Worm (Caenorhabditis elegans) whole organism, L4 larva: ENCODE data around the gene K12G11.6.

ENCODE experiments used
- F10B5.3 ChIP-seq: sonication (generic microtip); optimal IDR thresholded peaks from 2 replicates; lab custom pipeline; 2016; ENCODE audit warnings: mild to moderate bottlenecking, missing genetic modification characterization, missing compliant biosample characterization
- F26F4.8 ChIP-seq: fragments of 200-800 bp; sonication (Bioruptor generic); conservative IDR thresholded peaks from 2 replicates; pipeline ENCODE4 v1.3.6; 2022; ENCODE audit warnings: missing genetic modification characterization, missing compliant biosample characterization
- F49E8.2 ChIP-seq: sonication (generic microtip); optimal IDR thresholded peaks from 2 replicates; lab custom pipeline; 2016; ENCODE audit warnings: missing compliant biosample characterization, mild to moderate bottlenecking, missing genetic modification characterization, borderline replicate concordance
- T20F7.1 ChIP-seq: fragments of 200-800 bp; sonication (Bioruptor generic); optimal IDR thresholded peaks from 2 replicates; lab custom pipeline; 2018; ENCODE audit warnings: mild to moderate bottlenecking, missing genetic modification characterization, missing compliant biosample characterization
- Y105C5A.15 ChIP-seq: fragments of 200-800 bp; sonication (Bioruptor generic); IDR thresholded peaks from 2 replicates; pipeline ENCODE4 v1.3.6; 2022; ENCODE audit warnings: missing genetic modification characterization, missing compliant biosample characterization
- Y75B8A.6 ChIP-seq: fragments of 200-800 bp; sonication (Bioruptor generic); IDR thresholded peaks from 2 replicates; pipeline ENCODE4 v1.3.6; 2022; ENCODE audit warnings: missing genetic modification reagents, missing genetic modification characterization, missing compliant biosample characterization
- ceh-20 ChIP-seq: fragments of 200-800 bp; sonication (Bioruptor generic); IDR thresholded peaks from 2 replicates; pipeline ENCODE4 v1.3.6; 2022; ENCODE audit warnings: missing genetic modification reagents, missing genetic modification characterization, missing compliant biosample characterization
- ceh-82 ChIP-seq: sonication (generic microtip); optimal IDR thresholded peaks from 2 replicates; lab custom pipeline; 2017; ENCODE audit warnings: missing biosample characterization, missing genetic modification characterization
- ctbp-1 ChIP-seq: fragments of 200-800 bp; sonication (Bioruptor generic); IDR thresholded peaks from 2 replicates; pipeline ENCODE4 v1.3.6; 2022; ENCODE audit warnings: missing genetic modification reagents, missing genetic modification characterization, missing compliant biosample characterization
- daf-16 ChIP-seq, 3 experiments: sonication (generic microtip); optimal IDR thresholded peaks; 2 replicates each; lab custom pipeline; 2016 to 2017; ENCODE audit warnings: missing genetic modification characterization in 3 of 3, missing genetic modification reagents in 3 of 3, mild to moderate bottlenecking in 2 of 3, missing compliant biosample characterization in 2 of 3, missing biosample characterization in 1 of 3, moderate library complexity in 1 of 3
- egl-27 ChIP-seq: sonication (generic microtip); optimal IDR thresholded peaks from 3 replicates; lab custom pipeline; 2017; ENCODE audit warnings: missing biosample characterization, missing genetic modification reagents, missing genetic modification characterization
- fos-1 ChIP-seq: fragments of 150-350 bp; optimal IDR thresholded peaks from 2 replicates; lab custom pipeline; 2014; ENCODE audit warnings: missing biosample characterization, missing genetic modification characterization
- hif-1 ChIP-seq, 2 experiments: sonication (generic microtip); optimal IDR thresholded peaks; 2 replicates each; lab custom pipeline; 2016 to 2017; ENCODE audit warnings: missing compliant biosample characterization in 2 of 2, missing genetic modification characterization in 2 of 2, missing genetic modification reagents in 2 of 2, missing genotype in 2 of 2, mild to moderate bottlenecking in 1 of 2
- hlh-11 ChIP-seq: fragments of 200-800 bp; sonication (Bioruptor generic); optimal IDR thresholded peaks from 2 replicates; lab custom pipeline; 2018; ENCODE audit warnings: mild to moderate bottlenecking, missing genetic modification characterization, missing compliant biosample characterization
- hlh-30 ChIP-seq: sonication (generic microtip); optimal IDR thresholded peaks from 2 replicates; lab custom pipeline; 2017; ENCODE audit warnings: antibody characterized with exemption, mild to moderate bottlenecking, missing genetic modification characterization, missing compliant biosample characterization; ENCODE audit not compliant: insufficient read depth
- hmg-1.1 ChIP-seq: fragments of 200-800 bp; sonication (Bioruptor generic); IDR thresholded peaks from 2 replicates; pipeline ENCODE4 v1.3.6; 2022; ENCODE audit warnings: missing genetic modification reagents, missing genetic modification characterization, missing compliant biosample characterization
- lin-13 ChIP-seq: fragments of 150-350 bp; optimal IDR thresholded peaks from 2 replicates; lab custom pipeline; 2014; ENCODE audit warnings: missing biosample characterization, missing genetic modification reagents, missing genetic modification characterization
- lin-15B ChIP-seq: fragments of 150-350 bp; sonication (generic microtip); optimal IDR thresholded peaks from 3 replicates; lab custom pipeline; 2014; ENCODE audit warnings: missing biosample characterization, missing genetic modification characterization
- lin-29 ChIP-seq: fragments of 200-800 bp; sonication (Bioruptor generic); IDR thresholded peaks from 2 replicates; pipeline ENCODE4 v1.3.6; 2022; ENCODE audit warnings: missing genetic modification reagents, missing genetic modification characterization, missing compliant biosample characterization
- lin-38 ChIP-seq: fragments of 200-800 bp; sonication (Bioruptor generic); IDR thresholded peaks from 2 replicates; pipeline ENCODE4 v1.3.6; 2022; ENCODE audit warnings: missing genetic modification reagents, missing genetic modification characterization, missing compliant biosample characterization
- lir-3 ChIP-seq: sonication (generic microtip); optimal IDR thresholded peaks from 2 replicates; lab custom pipeline; 2016; ENCODE audit warnings: mild to moderate bottlenecking, missing genetic modification characterization, missing compliant biosample characterization
- lsy-2 ChIP-seq, 2 experiments: fragments of 150-350 bp in 1 of 2; sonication (generic microtip) in 1 of 2; optimal IDR thresholded peaks; 2 replicates each; lab custom pipeline; 2014 to 2017; ENCODE audit warnings: missing biosample characterization in 2 of 2, missing genetic modification characterization in 2 of 2
- mdl-1 ChIP-seq, 2 experiments: fragments of 150-350 bp in 1 of 2; sonication (generic microtip) in 1 of 2; optimal IDR thresholded peaks; 2 replicates each; lab custom pipeline; 2014 to 2017; ENCODE audit warnings: missing biosample characterization in 2 of 2, missing genetic modification characterization in 2 of 2
- mdt-29 ChIP-seq: fragments of 200-800 bp; sonication (Bioruptor generic); IDR thresholded peaks from 2 replicates; pipeline ENCODE4 v1.3.6; 2022; ENCODE audit warnings: missing genetic modification reagents, missing genetic modification characterization, missing compliant biosample characterization
- mes-2 ChIP-seq: sonication (generic microtip); optimal IDR thresholded peaks from 2 replicates; lab custom pipeline; 2016; ENCODE audit warnings: missing genotype, mild to moderate bottlenecking, missing genetic modification characterization, missing compliant biosample characterization; ENCODE audit not compliant: poor library complexity, severe bottlenecking
- nhr-10 ChIP-seq: fragments of 150-350 bp; optimal IDR thresholded peaks from 2 replicates; lab custom pipeline; 2014; ENCODE audit warnings: missing biosample characterization, missing genetic modification characterization
- nhr-11 ChIP-seq: fragments of 150-350 bp; optimal IDR thresholded peaks from 2 replicates; lab custom pipeline; 2014; ENCODE audit warnings: missing biosample characterization, missing genetic modification characterization
- nhr-28 ChIP-seq: fragments of 150-350 bp; optimal IDR thresholded peaks from 2 replicates; lab custom pipeline; 2014; ENCODE audit warnings: missing biosample characterization, missing genetic modification characterization
- nhr-41 ChIP-seq: fragments of 200-800 bp; sonication (Bioruptor generic); IDR thresholded peaks from 2 replicates; pipeline ENCODE4 v1.3.6; 2022; ENCODE audit warnings: missing genetic modification reagents, missing genetic modification characterization, missing compliant biosample characterization
- nhr-6 ChIP-seq: fragments of 150-350 bp; optimal IDR thresholded peaks from 2 replicates; lab custom pipeline; 2014; ENCODE audit warnings: missing biosample characterization, missing genetic modification characterization
- nhr-76 ChIP-seq: fragments of 150-350 bp; optimal IDR thresholded peaks from 2 replicates; lab custom pipeline; 2014; ENCODE audit warnings: missing biosample characterization, missing genetic modification characterization
- pha-4 ChIP-seq, 2 experiments: fragments of 150-350 bp in 1 of 2; fragments of 200-800 bp in 1 of 2; sonication (Bioruptor generic) in 1 of 2; IDR thresholded peaks in 1 of 2; optimal IDR thresholded peaks in 1 of 2; 2 replicates each; pipeline versions ENCODE4 v1.3.6 to Lab custom; 2014 to 2022; ENCODE audit warnings: missing genetic modification characterization in 2 of 2, missing genetic modification reagents in 2 of 2, missing biosample characterization in 1 of 2, missing compliant biosample characterization in 1 of 2
- pqm-1 ChIP-seq: sonication (generic microtip); optimal IDR thresholded peaks from 2 replicates; lab custom pipeline; 2017; ENCODE audit warnings: missing biosample characterization, missing genetic modification characterization
- saeg-2 ChIP-seq: fragments of 200-800 bp; sonication (Bioruptor generic); IDR thresholded peaks from 2 replicates; pipeline ENCODE4 v1.3.6; 2022; ENCODE audit warnings: missing genetic modification reagents, missing genetic modification characterization, missing compliant biosample characterization
- set-16 ChIP-seq: fragments of 200-800 bp; sonication (Bioruptor generic); IDR thresholded peaks from 2 replicates; pipeline ENCODE4 v1.3.6; 2022; ENCODE audit warnings: missing genetic modification reagents, missing genetic modification characterization, missing compliant biosample characterization
- snpc-4 ChIP-seq: fragments of 150-350 bp; optimal IDR thresholded peaks from 2 replicates; lab custom pipeline; 2014; ENCODE audit warnings: missing biosample characterization, missing genetic modification characterization
- spr-1 ChIP-seq: sonication (generic microtip); optimal IDR thresholded peaks from 2 replicates; lab custom pipeline; 2016; ENCODE audit warnings: mild to moderate bottlenecking, missing genetic modification characterization, missing compliant biosample characterization
- spr-3 ChIP-seq: fragments of 200-800 bp; sonication (Bioruptor generic); optimal IDR thresholded peaks from 2 replicates; lab custom pipeline; 2018; ENCODE audit warnings: mild to moderate bottlenecking, missing genetic modification characterization, missing compliant biosample characterization
- unc-39 ChIP-seq: sonication (generic microtip); optimal IDR thresholded peaks from 2 replicates; lab custom pipeline; 2017; ENCODE audit warnings: missing biosample characterization, missing genetic modification characterization
- unc-62 ChIP-seq, 3 experiments: fragments of 150-350 bp in 1 of 3; sonication (generic microtip); optimal IDR thresholded peaks in 2 of 3; peaks in 1 of 3; 1 replicate in 1 of 3; 2 replicates in 2 of 3; lab custom pipeline; 2014 to 2017; ENCODE audit warnings: missing biosample characterization in 3 of 3, missing genetic modification characterization in 3 of 3, missing genetic modification reagents in 3 of 3, missing genotype in 1 of 3
- zag-1 ChIP-seq: fragments of 150-350 bp; optimal IDR thresholded peaks from 2 replicates; lab custom pipeline; 2014; ENCODE audit warnings: missing biosample characterization, missing genetic modification characterization
- zip-11 ChIP-seq: fragments of 200-800 bp; sonication (Bioruptor generic); IDR thresholded peaks from 2 replicates; pipeline ENCODE4 v1.3.6; 2022; ENCODE audit warnings: missing genetic modification characterization, missing compliant biosample characterization
- ztf-11 ChIP-seq: fragments of 150-350 bp; optimal IDR thresholded peaks from 2 replicates; lab custom pipeline; 2014; ENCODE audit warnings: missing biosample characterization, missing genetic modification characterization
- ztf-7 ChIP-seq: fragments of 150-350 bp; optimal IDR thresholded peaks from 2 replicates; lab custom pipeline; 2014; ENCODE audit warnings: missing biosample characterization, missing genetic modification characterization

K12G11.6 gene

ce11 chrV:11885939-11886338 lies 8.2 kb upstream of the K12G11.6 start (continued):
- no peak for TF ChIP-seq lin-38
- no peak for TF ChIP-seq F26F4.8 (GFP tag; lab: Robert Waterston, UW)
- TF ChIP-seq lin-15B (tag; lab: Kevin White, UChicago) = no peak
- peak; percentile 85 for TF ChIP-seq nhr-28
- TF ChIP-seq nhr-6 (tag; lab: Kevin White, UChicago) = no peak
- TF ChIP-seq mes-2 (tag; lab: Kevin White, UChicago) = peak; percentile 32
- no peak for TF ChIP-seq Y105C5A.15 (GFP tag; lab: Robert Waterston, UW)
- TF ChIP-seq mdt-29 (GFP tag; lab: Robert Waterston, UW) = peak; percentile 75; the same call in 1 of the 2 replicates
- no peak for TF ChIP-seq ztf-11 (tag; lab: Kevin White, UChicago)
- TF ChIP-seq nhr-11 (tag; lab: Kevin White, UChicago) = peak; percentile 46
- TF ChIP-seq ceh-20 (GFP tag; lab: Robert Waterston, UW) = no peak
- no peak for TF ChIP-seq Y75B8A.6
- no peak for TF ChIP-seq set-16 (GFP tag; lab: Robert Waterston, UW)
- no peak for TF ChIP-seq nhr-41 (GFP tag; lab: Robert Waterston, UW)
- TF ChIP-seq spr-1 (tag; lab: Kevin White, UChicago) = no peak
- TF ChIP-seq hlh-11 (tag; lab: Kevin White, UChicago) = peak; percentile 92
- no peak for TF ChIP-seq lin-13 (GFP tag; lab: Kevin White, UChicago)
- TF ChIP-seq F10B5.3 (tag; lab: Kevin White, UChicago) = no peak
- no peak for TF ChIP-seq zag-1 (tag; lab: Kevin White, UChicago)
- TF ChIP-seq unc-39 (tag; lab: Kevin White, UChicago) = no peak
- no peak for TF ChIP-seq ceh-82
- TF ChIP-seq lin-29 (GFP tag; lab: Robert Waterston, UW) = no peak
- no peak for TF ChIP-seq zip-11 (GFP tag; lab: Robert Waterston, UW)
- TF ChIP-seq saeg-2 (GFP tag; lab: Robert Waterston, UW) = no peak
- TF ChIP-seq nhr-10 = peak; percentile 73
- TF ChIP-seq fos-1 (tag; lab: Kevin White, UChicago) = no peak
- TF ChIP-seq hmg-1.1 (GFP tag; lab: Robert Waterston, UW) = no peak
- TF ChIP-seq mdl-1 (tag; optimal IDR thresholded peaks at IDR 0.05; lab: Kevin White, UChicago) = peak in 1 of 2 experiments; percentile 93
- TF ChIP-seq egl-27 (tag; lab: Kevin White, UChicago) = no peak
- peak in 1 of 2 experiments; percentile 40 for TF ChIP-seq hif-1 (tag; optimal IDR thresholded peaks at IDR 0.05; lab: Kevin White, UChicago)
- TF ChIP-seq hlh-30 = peak; percentile 91
- peak; percentile 50 for TF ChIP-seq T20F7.1 (GFP tag; lab: Kevin White, UChicago)
- peak in 1 of 2 experiments; percentile 94 for TF ChIP-seq unc-62 (GFP tag; optimal IDR thresholded peaks at IDR 0.05 in 1 of 2; lab: Kevin White, UChicago)
- no peak for TF ChIP-seq unc-62 (tag; optimal IDR thresholded peaks at IDR 0.05; lab: Kevin White, UChicago)
- no peak for TF ChIP-seq spr-3 (GFP tag; lab: Kevin White, UChicago)
- TF ChIP-seq ctbp-1 (GFP tag; lab: Robert Waterston, UW) = no peak
- no peak for TF ChIP-seq pha-4 (GFP tag; IDR thresholded peaks at IDR 0.05; lab: Robert Waterston, UW)
- TF ChIP-seq pha-4 (tag; optimal IDR thresholded peaks at IDR 0.05; lab: Kevin White, UChicago) = peak; percentile 2
- no peak for TF ChIP-seq lir-3 (tag; lab: Kevin White, UChicago)
- TF ChIP-seq pqm-1 (tag; lab: Kevin White, UChicago) = peak; percentile 61
- TF ChIP-seq lsy-2 (tag; optimal IDR thresholded peaks at IDR 0.05; lab: Kevin White, UChicago) = peak; percentile 44 to 66
- TF ChIP-seq ztf-7 (tag; lab: Kevin White, UChicago) = no peak
- peak in 1 of 2 experiments; percentile 78 for TF ChIP-seq daf-16 (GFP tag; optimal IDR thresholded peaks at IDR 0.05; lab: Kevin White, UChicago)
- peak; percentile 97 for TF ChIP-seq daf-16 (tag; optimal IDR thresholded peaks at IDR 0.05; lab: Kevin White, UChicago)
- TF ChIP-seq nhr-76 (tag; lab: Kevin White, UChicago) = peak; percentile 6
- TF ChIP-seq snpc-4 = no peak
- no peak for TF ChIP-seq F49E8.2 (tag; lab: Kevin White, UChicago)
